Worm (Caenorhabditis elegans) whole organism, L3 larva: ENCODE data around the gene ZC404.1.

ENCODE experiments used
- ceh-16 ChIP-seq: sonication (generic microtip); optimal IDR thresholded peaks from 2 replicates; lab custom pipeline; 2017; ENCODE audit warnings: missing biosample characterization, missing genetic modification characterization
- egl-27 ChIP-seq: sonication (generic microtip); optimal IDR thresholded peaks from 4 replicates; lab custom pipeline; 2017; ENCODE audit warnings: missing biosample characterization, missing genetic modification reagents, missing genetic modification characterization
- elt-1 ChIP-seq: fragments of 150-350 bp; optimal IDR thresholded peaks from 2 replicates; lab custom pipeline; 2014; ENCODE audit warnings: missing biosample characterization, missing genetic modification characterization
- nhr-28 ChIP-seq: fragments of 150-350 bp; optimal IDR thresholded peaks from 2 replicates; lab custom pipeline; 2014; ENCODE audit warnings: missing biosample characterization, missing genetic modification characterization
- pqm-1 ChIP-seq: fragments of 150-350 bp; optimal IDR thresholded peaks from 2 replicates; lab custom pipeline; 2017; ENCODE audit warnings: missing biosample characterization, missing genetic modification characterization, inconsistent platforms
- snpc-4 ChIP-seq: fragments of 150-350 bp; optimal IDR thresholded peaks from 2 replicates; lab custom pipeline; 2014; ENCODE audit warnings: missing biosample characterization, missing genetic modification characterization
- ztf-11 ChIP-seq: fragments of 150-350 bp; optimal IDR thresholded peaks from 2 replicates; lab custom pipeline; 2014; ENCODE audit warnings: missing biosample characterization, missing genetic modification characterization

- TF ChIP-seq pqm-1 (tag; lab: Kevin White, UChicago) (no peak), egl-27 (no peak), ztf-11 (tag; lab: Kevin White, UChicago) (no peak), nhr-28 (no peak), ceh-16 (tag; lab: Kevin White, UChicago) (no peak), elt-1 (tag; lab: Kevin White, UChicago) (no peak), snpc-4 (tag; lab: Kevin White, UChicago) (no peak)
Observed at ce11 chrV:6838599-6838998, 44.6 kb downstream of the ZC404.1 start, which contains the start of gene T15B7.15.
